Worm (Caenorhabditis elegans) whole organism, L4 larva: ENCODE data around the gene tbx-2.

Source experiments
- F10B5.3 ChIP-seq: sonication (generic microtip); optimal IDR thresholded peaks from 2 replicates; lab custom pipeline; 2016; ENCODE audit warnings: mild to moderate bottlenecking, missing genetic modification characterization, missing compliant biosample characterization
- F26F4.8 ChIP-seq: fragments of 200-800 bp; sonication (Bioruptor generic); conservative IDR thresholded peaks from 2 replicates; pipeline ENCODE4 v1.3.6; 2022; ENCODE audit warnings: missing genetic modification characterization, missing compliant biosample characterization
- F44E2.7 ChIP-seq: fragments of 200-800 bp; sonication (Bioruptor generic); IDR thresholded peaks from 2 replicates; pipeline ENCODE4 v2.1.2; 2022; ENCODE audit warnings: missing genetic modification characterization, missing compliant biosample characterization
- T26A8.4 ChIP-seq: fragments of 200-800 bp; sonication (Bioruptor generic); IDR thresholded peaks from 2 replicates; pipeline ENCODE4 v1.3.6; 2022; ENCODE audit warnings: missing genetic modification characterization, missing compliant biosample characterization
- Y105C5A.15 ChIP-seq: fragments of 200-800 bp; sonication (Bioruptor generic); IDR thresholded peaks from 2 replicates; pipeline ENCODE4 v1.3.6; 2022; ENCODE audit warnings: missing genetic modification characterization, missing compliant biosample characterization
- Y48G9A.11 ChIP-seq: fragments of 200-800 bp; sonication (Bioruptor generic); IDR thresholded peaks from 2 replicates; pipeline ENCODE4 v1.3.6; 2022; ENCODE audit warnings: missing genetic modification reagents, missing genetic modification characterization, missing compliant biosample characterization
- ZK337.2 ChIP-seq: fragments of 200-800 bp; sonication (Bioruptor generic); IDR thresholded peaks from 2 replicates; pipeline ENCODE4 v1.3.6; 2022; ENCODE audit warnings: missing genetic modification reagents, missing genetic modification characterization, missing compliant biosample characterization
- arid-1 ChIP-seq: fragments of 200-800 bp; sonication (Bioruptor generic); conservative IDR thresholded peaks from 2 replicates; pipeline ENCODE4 v1.3.6; 2022; ENCODE audit warnings: missing genetic modification reagents, missing genetic modification characterization, missing compliant biosample characterization
- attf-4 ChIP-seq: sonication (generic microtip); optimal IDR thresholded peaks from 3 replicates; lab custom pipeline; 2017; ENCODE audit warnings: missing biosample characterization, missing genetic modification characterization
- ceh-20 ChIP-seq: fragments of 200-800 bp; sonication (Bioruptor generic); IDR thresholded peaks from 2 replicates; pipeline ENCODE4 v1.3.6; 2022; ENCODE audit warnings: missing genetic modification reagents, missing genetic modification characterization, missing compliant biosample characterization
- ceh-28 ChIP-seq: fragments of 150-350 bp; optimal IDR thresholded peaks from 2 replicates; lab custom pipeline; 2014; ENCODE audit warnings: missing biosample characterization, missing genetic modification reagents, missing genetic modification characterization
- ceh-32 ChIP-seq: sonication (generic microtip); optimal IDR thresholded peaks from 2 replicates; lab custom pipeline; 2016; ENCODE audit warnings: mild to moderate bottlenecking, missing genetic modification characterization, missing compliant biosample characterization; ENCODE audit not compliant: poor library complexity
- ceh-44 ChIP-seq: fragments of 200-800 bp; sonication (Bioruptor generic); IDR thresholded peaks from 2 replicates; pipeline ENCODE4 v1.3.6; 2022; ENCODE audit warnings: missing genetic modification reagents, missing genetic modification characterization, missing compliant biosample characterization
- ces-1 ChIP-seq: fragments of 150-350 bp; sonication (generic microtip); optimal IDR thresholded peaks from 4 replicates; lab custom pipeline; 2014; ENCODE audit warnings: missing biosample characterization, missing genetic modification reagents, missing genetic modification characterization
- cey-2 ChIP-seq: sonication (generic microtip); optimal IDR thresholded peaks from 3 replicates; lab custom pipeline; 2017; ENCODE audit warnings: missing genetic modification characterization, mild to moderate bottlenecking, missing compliant biosample characterization, antibody characterized with exemption, borderline replicate concordance; ENCODE audit not compliant: insufficient read depth
- daf-16 ChIP-seq, 3 experiments: sonication (generic microtip); optimal IDR thresholded peaks; 2 replicates each; lab custom pipeline; 2016 to 2017; ENCODE audit warnings: missing genetic modification characterization in 3 of 3, missing genetic modification reagents in 3 of 3, mild to moderate bottlenecking in 2 of 3, missing compliant biosample characterization in 2 of 3, missing biosample characterization in 1 of 3, moderate library complexity in 1 of 3
- daf-19 ChIP-seq: fragments of 200-800 bp; sonication (Bioruptor generic); conservative IDR thresholded peaks from 2 replicates; pipeline ENCODE4 v1.3.6; 2022; ENCODE audit warnings: missing genetic modification characterization, missing compliant biosample characterization
- dmd-6 ChIP-seq: fragments of 200-800 bp; sonication (Bioruptor generic); IDR thresholded peaks from 2 replicates; pipeline ENCODE4 v1.3.6; 2022; ENCODE audit warnings: missing genetic modification reagents, missing genetic modification characterization, missing compliant biosample characterization
- dmd-9 ChIP-seq: fragments of 200-800 bp; sonication (Bioruptor generic); IDR thresholded peaks from 2 replicates; pipeline ENCODE4 v1.3.6; 2022; ENCODE audit warnings: missing genetic modification reagents, missing genetic modification characterization, missing compliant biosample characterization
- dpl-1 ChIP-seq: fragments of 150-350 bp; optimal IDR thresholded peaks from 2 replicates; lab custom pipeline; 2014; ENCODE audit warnings: missing biosample characterization, missing genetic modification reagents, missing genetic modification characterization
- duxl-1 ChIP-seq: sonication (generic microtip); optimal IDR thresholded peaks from 2 replicates; lab custom pipeline; 2016; ENCODE audit warnings: mild to moderate bottlenecking, missing genetic modification characterization, moderate library complexity, missing compliant biosample characterization; ENCODE audit not compliant: poor library complexity
- dve-1 ChIP-seq: sonication (generic microtip); optimal IDR thresholded peaks from 2 replicates; lab custom pipeline; 2017; ENCODE audit warnings: antibody characterized with exemption, mild to moderate bottlenecking, missing genetic modification characterization, missing compliant biosample characterization; ENCODE audit not compliant: insufficient read depth
- egl-43 ChIP-seq: fragments of 200-800 bp; sonication (Bioruptor generic); IDR thresholded peaks from 2 replicates; pipeline ENCODE4 v1.3.6; 2022; ENCODE audit warnings: missing genetic modification reagents, missing genetic modification characterization, missing compliant biosample characterization
- fkh-10 ChIP-seq: fragments of 150-350 bp; optimal IDR thresholded peaks from 2 replicates; lab custom pipeline; 2014; ENCODE audit warnings: missing biosample characterization, missing genetic modification reagents, missing genetic modification characterization
- fos-1 ChIP-seq: fragments of 150-350 bp; optimal IDR thresholded peaks from 2 replicates; lab custom pipeline; 2014; ENCODE audit warnings: missing biosample characterization, missing genetic modification characterization
- hlh-30 ChIP-seq: sonication (generic microtip); optimal IDR thresholded peaks from 2 replicates; lab custom pipeline; 2017; ENCODE audit warnings: antibody characterized with exemption, mild to moderate bottlenecking, missing genetic modification characterization, missing compliant biosample characterization; ENCODE audit not compliant: insufficient read depth
- hmg-1.1 ChIP-seq: fragments of 200-800 bp; sonication (Bioruptor generic); IDR thresholded peaks from 2 replicates; pipeline ENCODE4 v1.3.6; 2022; ENCODE audit warnings: missing genetic modification reagents, missing genetic modification characterization, missing compliant biosample characterization
- jun-1 ChIP-seq: fragments of 150-350 bp; optimal IDR thresholded peaks from 2 replicates; lab custom pipeline; 2014; ENCODE audit warnings: missing biosample characterization, missing genetic modification reagents, missing genetic modification characterization
- lin-38 ChIP-seq: fragments of 200-800 bp; sonication (Bioruptor generic); IDR thresholded peaks from 2 replicates; pipeline ENCODE4 v1.3.6; 2022; ENCODE audit warnings: missing genetic modification reagents, missing genetic modification characterization, missing compliant biosample characterization
- mdl-1 ChIP-seq, 2 experiments: fragments of 150-350 bp in 1 of 2; sonication (generic microtip) in 1 of 2; optimal IDR thresholded peaks; 2 replicates each; lab custom pipeline; 2014 to 2017; ENCODE audit warnings: missing biosample characterization in 2 of 2, missing genetic modification characterization in 2 of 2
- mdt-29 ChIP-seq: fragments of 200-800 bp; sonication (Bioruptor generic); IDR thresholded peaks from 2 replicates; pipeline ENCODE4 v1.3.6; 2022; ENCODE audit warnings: missing genetic modification reagents, missing genetic modification characterization, missing compliant biosample characterization
- mep-1 ChIP-seq: fragments of 150-350 bp; sonication (generic microtip); optimal IDR thresholded peaks from 3 replicates; lab custom pipeline; 2014; ENCODE audit warnings: missing biosample characterization, missing genetic modification characterization
- mes-2 ChIP-seq: sonication (generic microtip); optimal IDR thresholded peaks from 2 replicates; lab custom pipeline; 2016; ENCODE audit warnings: missing genotype, mild to moderate bottlenecking, missing genetic modification characterization, missing compliant biosample characterization; ENCODE audit not compliant: poor library complexity, severe bottlenecking
- mxl-3 ChIP-seq: fragments of 200-800 bp; sonication (Bioruptor generic); optimal IDR thresholded peaks from 2 replicates; lab custom pipeline; 2018; ENCODE audit warnings: mild to moderate bottlenecking, missing genetic modification characterization, missing compliant biosample characterization
- nhr-102 ChIP-seq: sonication (generic microtip); optimal IDR thresholded peaks from 2 replicates; lab custom pipeline; 2016; ENCODE audit warnings: mild to moderate bottlenecking, missing genetic modification characterization, moderate library complexity, missing compliant biosample characterization
- nhr-11 ChIP-seq: fragments of 150-350 bp; optimal IDR thresholded peaks from 2 replicates; lab custom pipeline; 2014; ENCODE audit warnings: missing biosample characterization, missing genetic modification characterization
- nhr-25 ChIP-seq: sonication (generic microtip); optimal IDR thresholded peaks from 2 replicates; lab custom pipeline; 2017; ENCODE audit warnings: missing genetic modification characterization, mild to moderate bottlenecking, missing compliant biosample characterization, antibody characterized with exemption, moderate library complexity, borderline replicate concordance; ENCODE audit not compliant: insufficient read depth
- nhr-28 ChIP-seq: fragments of 150-350 bp; optimal IDR thresholded peaks from 2 replicates; lab custom pipeline; 2014; ENCODE audit warnings: missing biosample characterization, missing genetic modification characterization
- nhr-42 ChIP-seq: fragments of 200-800 bp; sonication (Bioruptor generic); IDR thresholded peaks from 2 replicates; pipeline ENCODE4 v1.3.6; 2022; ENCODE audit warnings: missing genetic modification characterization, missing compliant biosample characterization
- nhr-48 ChIP-seq: sonication (generic microtip); optimal IDR thresholded peaks from 2 replicates; lab custom pipeline; 2016; ENCODE audit warnings: mild to moderate bottlenecking, missing genetic modification characterization, missing compliant biosample characterization
- nhr-6 ChIP-seq: fragments of 150-350 bp; optimal IDR thresholded peaks from 2 replicates; lab custom pipeline; 2014; ENCODE audit warnings: missing biosample characterization, missing genetic modification characterization
- nhr-76 ChIP-seq: fragments of 150-350 bp; optimal IDR thresholded peaks from 2 replicates; lab custom pipeline; 2014; ENCODE audit warnings: missing biosample characterization, missing genetic modification characterization
- php-3 ChIP-seq: fragments of 200-800 bp; sonication (Bioruptor generic); IDR thresholded peaks from 2 replicates; pipeline ENCODE4 v1.3.6; 2022; ENCODE audit warnings: missing genetic modification reagents, missing genetic modification characterization, missing compliant biosample characterization
- pqm-1 ChIP-seq: sonication (generic microtip); optimal IDR thresholded peaks from 2 replicates; lab custom pipeline; 2017; ENCODE audit warnings: missing biosample characterization, missing genetic modification characterization
- sdz-12 ChIP-seq: fragments of 200-800 bp; sonication (Bioruptor generic); optimal IDR thresholded peaks from 2 replicates; lab custom pipeline; 2018; ENCODE audit warnings: mild to moderate bottlenecking, missing genetic modification characterization, missing compliant biosample characterization
- skn-1 ChIP-seq: fragments of 150-350 bp; optimal IDR thresholded peaks from 2 replicates; lab custom pipeline; 2014; ENCODE audit warnings: missing biosample characterization, missing genetic modification characterization
- spr-3 ChIP-seq: fragments of 200-800 bp; sonication (Bioruptor generic); optimal IDR thresholded peaks from 2 replicates; lab custom pipeline; 2018; ENCODE audit warnings: mild to moderate bottlenecking, missing genetic modification characterization, missing compliant biosample characterization
- tag-97 ChIP-seq: fragments of 200-800 bp; sonication (Bioruptor generic); IDR thresholded peaks from 2 replicates; pipeline ENCODE4 v1.3.6; 2022; ENCODE audit warnings: missing genetic modification characterization, missing compliant biosample characterization
- unc-39 ChIP-seq: sonication (generic microtip); optimal IDR thresholded peaks from 2 replicates; lab custom pipeline; 2017; ENCODE audit warnings: missing biosample characterization, missing genetic modification characterization
- zag-1 ChIP-seq: fragments of 150-350 bp; optimal IDR thresholded peaks from 2 replicates; lab custom pipeline; 2014; ENCODE audit warnings: missing biosample characterization, missing genetic modification characterization
- zip-2 ChIP-seq: fragments of 150-350 bp; optimal IDR thresholded peaks from 2 replicates; lab custom pipeline; 2014; ENCODE audit warnings: missing biosample characterization, missing genetic modification characterization

The tbx-2 gene

ce11 chrIII:5153137-5153536 is 17.0 kb upstream of the tbx-2 start, which contains the start of the genes rbm-42 and grwd-1:
Gene rbm-42 (minus strand): TSS chrIII:5153229.
Gene grwd-1 (plus strand): TSS chrIII:5153464.
- TF ChIP-seq F26F4.8 (GFP tag; lab: Robert Waterston, UW) (no peak), ceh-32 (no peak), dpl-1 (GFP tag; lab: Kevin White, UChicago) (peak; percentile 30), duxl-1 (tag; lab: Kevin White, UChicago) (no peak), mes-2 (tag; lab: Kevin White, UChicago) (peak; percentile 49), egl-43 (GFP tag; lab: Robert Waterston, UW) (no peak), dmd-9 (GFP tag; lab: Robert Waterston, UW) (no peak), nhr-48 (tag; lab: Kevin White, UChicago) (no peak), skn-1 (tag; lab: Kevin White, UChicago) (no peak), hlh-30 (tag; lab: Kevin White, UChicago) (peak; percentile 6), tag-97 (GFP tag; lab: Robert Waterston, UW) (no peak), hmg-1.1 (GFP tag; lab: Robert Waterston, UW) (no peak), Y48G9A.11 (GFP tag; lab: Robert Waterston, UW) (no peak), dve-1 (tag; lab: Kevin White, UChicago) (peak; percentile 26), php-3 (GFP tag; lab: Robert Waterston, UW) (no peak), sdz-12 (GFP tag; lab: Kevin White, UChicago) (no peak), zag-1 (tag; lab: Kevin White, UChicago) (no peak), spr-3 (GFP tag; lab: Kevin White, UChicago) (no peak), mdl-1 (tag; optimal IDR thresholded peaks at IDR 0.05; lab: Kevin White, UChicago) (no peak), F10B5.3 (tag; lab: Kevin White, UChicago) (no peak), pqm-1 (tag; lab: Kevin White, UChicago) (no peak), ceh-20 (no peak), daf-16 (GFP tag; optimal IDR thresholded peaks at IDR 0.05; lab: Kevin White, UChicago) (no peak), daf-16 (tag; optimal IDR thresholded peaks at IDR 0.05; lab: Kevin White, UChicago) (peak; percentile 13), F44E2.7 (no peak), cey-2 (tag; lab: Kevin White, UChicago) (no peak), nhr-6 (no peak), nhr-28 (tag; lab: Kevin White, UChicago) (no peak), nhr-42 (GFP tag; lab: Robert Waterston, UW) (no peak), ZK337.2 (no peak), ceh-28 (tag; lab: Kevin White, UChicago) (no peak), jun-1 (tag; lab: Kevin White, UChicago) (no peak), ceh-44 (no peak), fos-1 (no peak), arid-1 (GFP tag; lab: Robert Waterston, UW) (no peak), Y105C5A.15 (GFP tag; lab: Robert Waterston, UW) (no peak), nhr-25 (tag; lab: Kevin White, UChicago) (no peak), T26A8.4 (no peak), ces-1 (no peak), daf-19 (GFP tag; lab: Robert Waterston, UW) (no peak), mdt-29 (no peak), attf-4 (no peak), unc-39 (tag; lab: Kevin White, UChicago) (no peak), nhr-11 (tag; lab: Kevin White, UChicago) (no peak), fkh-10 (GFP tag; lab: Kevin White, UChicago) (no peak), mxl-3 (GFP tag; lab: Kevin White, UChicago) (no peak), dmd-6 (no peak), nhr-76 (tag; lab: Kevin White, UChicago) (no peak), zip-2 (tag; lab: Kevin White, UChicago) (no peak), nhr-102 (tag; lab: Kevin White, UChicago) (no peak), lin-38 (peak; percentile 37; the same call in 1 of the 2 replicates), mep-1 (tag; lab: Kevin White, UChicago) (peak; percentile 29)
